Fruit fly (Drosophila melanogaster) whole organism, pupa: ENCODE results near the gene CG43083.
A peak's percentile ranks its signal among the peaks of the same experiment; 100 is the strongest.

ENCODE experiments used
- CG10348 ChIP-seq: fragments of 200-800 bp; sonication (Bioruptor generic); IDR thresholded peaks from 2 replicates; pipeline ENCODE4 v1.3.6; 2022; ENCODE audit warnings: missing biosample characterization, missing genetic modification characterization
- CG12605 ChIP-seq: fragments of 200-800 bp; sonication (Bioruptor generic); IDR thresholded peaks from 2 replicates; pipeline ENCODE4 v1.3.6; 2022; ENCODE audit warnings: missing biosample characterization, missing genetic modification characterization
- CG14655 ChIP-seq: fragments of 200-800 bp; sonication (Bioruptor generic); optimal IDR thresholded peaks from 3 replicates; lab custom pipeline; 2017; ENCODE audit warnings: mild to moderate bottlenecking, missing biosample characterization, missing genetic modification reagents, missing genetic modification characterization
- CG15710 ChIP-seq: fragments of 200-800 bp; sonication (Bioruptor generic); optimal IDR thresholded peaks from 2 replicates; lab custom pipeline; 2018; ENCODE audit warnings: missing biosample characterization, mild to moderate bottlenecking, missing genetic modification characterization, moderate library complexity
- CG17806 ChIP-seq: fragments of 200-800 bp; sonication (Bioruptor generic); optimal IDR thresholded peaks from 2 replicates; lab custom pipeline; 2018; ENCODE audit warnings: missing biosample characterization, mild to moderate bottlenecking, missing genetic modification characterization, moderate library complexity
- CG32121 ChIP-seq: fragments of 200-800 bp; sonication (Bioruptor generic); IDR thresholded peaks from 2 replicates; pipeline ENCODE4 v1.3.6; 2022; ENCODE audit warnings: missing biosample characterization, missing genetic modification characterization
- CG34367 ChIP-seq: fragments of 200-800 bp; sonication (Bioruptor generic); optimal IDR thresholded peaks from 2 replicates; lab custom pipeline; 2018; ENCODE audit warnings: missing biosample characterization, mild to moderate bottlenecking, missing genetic modification characterization
- CG4496 ChIP-seq: fragments of 200-800 bp; sonication (Bioruptor generic); IDR thresholded peaks from 3 replicates; pipeline ENCODE4 v1.3.6; 2022; ENCODE audit warnings: missing biosample characterization, missing genetic modification characterization
- CG8159 ChIP-seq: fragments of 200-800 bp; sonication (Bioruptor generic); optimal IDR thresholded peaks from 3 replicates; lab custom pipeline; 2018; ENCODE audit warnings: missing biosample characterization, mild to moderate bottlenecking, missing genetic modification characterization, moderate library complexity
- CG8301 ChIP-seq: fragments of 200-800 bp; sonication (Bioruptor generic); optimal IDR thresholded peaks from 2 replicates; lab custom pipeline; 2018; ENCODE audit warnings: missing biosample characterization, mild to moderate bottlenecking, missing genetic modification characterization
- CG9948 ChIP-seq: fragments of 200-800 bp; sonication (Bioruptor generic); optimal IDR thresholded peaks from 2 replicates; lab custom pipeline; 2018; ENCODE audit warnings: missing biosample characterization, mild to moderate bottlenecking, missing genetic modification characterization, moderate library complexity
- D1 ChIP-seq: fragments of 200-800 bp; sonication (Bioruptor generic); optimal IDR thresholded peaks from 2 replicates; lab custom pipeline; 2018; ENCODE audit warnings: missing biosample characterization, mild to moderate bottlenecking, missing genetic modification characterization, moderate library complexity
- EcR ChIP-seq: fragments of 200-800 bp; sonication (Bioruptor generic); optimal IDR thresholded peaks from 3 replicates; lab custom pipeline; 2019; ENCODE audit warnings: missing biosample characterization, missing genetic modification characterization, mild to moderate bottlenecking, moderate library complexity, missing genetic modification reagents
- Ets98B ChIP-seq: fragments of 200-800 bp; sonication (Bioruptor generic); IDR thresholded peaks from 2 replicates; pipeline ENCODE4 v1.3.6; 2022; ENCODE audit warnings: missing biosample characterization, missing genetic modification characterization
- Pif1A ChIP-seq: fragments of 200-800 bp; sonication (Bioruptor generic); optimal IDR thresholded peaks from 3 replicates; lab custom pipeline; 2016; ENCODE audit warnings: missing biosample characterization, missing genetic modification characterization
- Pif1B ChIP-seq: fragments of 200-800 bp; sonication (Bioruptor generic); optimal IDR thresholded peaks from 3 replicates; lab custom pipeline; 2016; ENCODE audit warnings: missing biosample characterization, missing genetic modification characterization
- Snoo ChIP-seq: fragments of 200-800 bp; sonication (Bioruptor generic); optimal IDR thresholded peaks from 3 replicates; lab custom pipeline; 2017; ENCODE audit warnings: missing biosample characterization, mild to moderate bottlenecking, missing genetic modification characterization, inconsistent platforms
- fd96Ca ChIP-seq: fragments of 200-800 bp; sonication (Bioruptor generic); IDR thresholded peaks from 3 replicates; pipeline ENCODE4 v1.3.6; 2022; ENCODE audit warnings: missing biosample characterization, missing genetic modification characterization
- gl ChIP-seq: fragments of 200-800 bp; sonication (Bioruptor generic); optimal IDR thresholded peaks from 2 replicates; lab custom pipeline; 2018; ENCODE audit warnings: missing biosample characterization, mild to moderate bottlenecking, missing genetic modification characterization
- rn ChIP-seq: fragments of 200-800 bp; sonication (Bioruptor generic); IDR thresholded peaks from 2 replicates; pipeline ENCODE4 v1.3.6; 2022; ENCODE audit warnings: missing biosample characterization, missing genetic modification characterization

Gene CG43083

dm6 chr3L:15661567-15661966 is 13.2 kb downstream of the CG43083 start, which contains the start of gene CG43082:
Gene CG43082 (plus strand): TSS chr3L:15661867.
- TF ChIP-seq CG34367 (no peak), CG8159 (tag; lab: Kevin White, UChicago) (no peak), gl (tag; lab: Kevin White, UChicago) (no peak), CG9948 (tag; lab: Kevin White, UChicago) (no peak)

DNA sequence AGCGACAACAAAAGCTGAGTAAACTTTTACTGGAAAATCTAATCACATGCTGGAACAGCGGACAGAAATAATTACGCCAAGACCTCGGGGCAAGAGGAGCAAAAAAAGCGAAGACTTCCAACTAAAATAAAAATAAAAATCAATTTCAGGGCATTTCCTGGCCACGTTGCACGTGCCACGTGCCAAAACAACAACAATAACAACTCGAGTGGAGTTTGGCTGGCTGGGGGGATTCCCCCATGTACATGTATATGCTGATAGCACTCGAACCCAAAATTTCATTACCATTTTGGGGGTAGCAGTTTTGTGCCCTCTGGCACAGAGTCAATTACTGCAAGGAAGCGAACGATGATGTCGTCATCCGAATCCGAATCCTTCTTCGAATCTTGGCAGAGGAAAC is 14.1 kb downstream of the CG43083 start:
- no peak for TF ChIP-seq Ets98B (GFP tag; lab: Robert Waterston, UW)
- TF ChIP-seq rn: no peak
- no peak for TF ChIP-seq CG9948 (tag; lab: Kevin White, UChicago)
- no peak for TF ChIP-seq Pif1A
- TF ChIP-seq CG4496 (GFP tag; lab: Robert Waterston, UW): no peak
- no peak for TF ChIP-seq CG34367
- TF ChIP-seq D1 (tag; lab: Kevin White, UChicago): no peak
- TF ChIP-seq CG14655 (GFP tag; lab: Kevin White, UChicago): no peak
- no peak for TF ChIP-seq EcR (GFP tag; lab: Kevin White, UChicago)

DNA sequence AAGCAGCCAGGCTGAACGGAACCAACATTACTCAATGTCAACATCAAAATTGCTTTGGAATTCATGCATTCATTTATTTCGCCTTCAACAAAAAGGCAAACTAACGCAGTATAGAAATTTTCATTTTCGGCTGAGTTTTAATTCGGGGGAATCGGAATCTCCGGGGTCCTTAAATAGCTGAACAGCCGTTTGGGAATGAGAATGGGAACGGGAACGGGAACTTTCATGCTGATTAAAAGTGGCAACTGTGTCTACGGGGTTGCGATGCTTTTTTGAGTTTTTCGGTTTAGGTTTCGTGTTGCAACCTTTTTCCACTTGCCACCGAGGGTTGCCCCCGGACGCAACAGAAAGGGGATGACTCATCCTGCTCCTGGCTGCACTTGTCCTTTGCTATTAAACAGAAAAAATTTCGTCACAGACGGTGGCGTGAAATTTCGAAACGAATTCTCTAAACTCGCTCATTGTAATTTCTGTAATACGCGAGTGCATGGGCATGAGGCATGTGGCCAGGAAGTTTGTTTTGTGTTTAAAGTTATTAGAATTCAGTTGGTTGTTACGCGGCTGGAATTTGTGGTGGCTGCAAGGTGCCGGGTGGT is 15.9 kb downstream of the CG43083 start:
- TF ChIP-seq CG8159 (tag; lab: Kevin White, UChicago) (no peak), CG4496 (GFP tag; lab: Robert Waterston, UW) (no peak), Ets98B (GFP tag; lab: Robert Waterston, UW) (no peak), CG14655 (GFP tag; lab: Kevin White, UChicago) (no peak), D1 (tag; lab: Kevin White, UChicago) (no peak), CG8301 (no peak), CG12605 (GFP tag; lab: Robert Waterston, UW) (no peak), rn (no peak), CG15710 (tag; lab: Kevin White, UChicago) (no peak), CG17806 (no peak), CG9948 (tag; lab: Kevin White, UChicago) (no peak), EcR (GFP tag; lab: Kevin White, UChicago) (no peak), gl (tag; lab: Kevin White, UChicago) (no peak), Pif1A (no peak), Pif1B (GFP tag; lab: Kevin White, UChicago) (no peak), Snoo (tag; lab: Kevin White, UChicago) (no peak), CG32121 (no peak)

dm6 chr3L:15665741-15666140 is 17.4 kb downstream of the CG43083 start:
- TF ChIP-seq Pif1A (no peak), Ets98B (GFP tag; lab: Robert Waterston, UW) (no peak), CG8301 (no peak), CG10348 (GFP tag; lab: Robert Waterston, UW) (no peak), Pif1B (GFP tag; lab: Kevin White, UChicago) (no peak), CG32121 (no peak), CG4496 (GFP tag; lab: Robert Waterston, UW) (no peak), D1 (tag; lab: Kevin White, UChicago) (no peak), CG12605 (GFP tag; lab: Robert Waterston, UW) (no peak)
- TF ChIP-seq, all 21 proteins: peak for 0

dm6 chr3L:15669939-15670338 is 21.6 kb downstream of the CG43083 start:
- no peak for TF ChIP-seq fd96Ca (GFP tag; lab: Robert Waterston, UW)

DNA sequence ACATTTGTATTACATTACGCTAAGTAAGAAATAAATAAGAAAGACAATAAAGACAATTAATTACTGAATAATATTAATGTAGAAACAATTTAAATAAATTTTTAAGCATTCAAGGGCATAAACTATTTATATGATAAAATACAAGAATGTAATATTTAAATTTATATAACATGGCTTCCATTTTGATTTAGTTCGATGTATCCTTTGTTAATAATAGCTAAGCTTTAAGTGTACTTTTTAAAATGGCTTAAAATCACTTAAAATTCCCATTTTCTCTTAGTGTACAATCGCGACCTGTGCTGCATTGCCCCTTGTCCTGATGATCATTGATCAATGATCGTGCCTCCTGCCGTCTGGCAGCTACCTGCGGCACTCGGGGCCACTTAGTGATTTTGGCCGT is 22.1 kb downstream of the CG43083 start:
- peak; percentile 7 for TF ChIP-seq CG9948 (tag; lab: Kevin White, UChicago)
- peak; percentile 56 for TF ChIP-seq CG8159 (tag; lab: Kevin White, UChicago)
- no peak for TF ChIP-seq CG14655 (GFP tag; lab: Kevin White, UChicago)
- TF ChIP-seq Snoo (tag; lab: Kevin White, UChicago): peak; percentile 25
- no peak for TF ChIP-seq CG17806
- TF ChIP-seq CG15710 (tag; lab: Kevin White, UChicago): peak; percentile 17

DNA sequence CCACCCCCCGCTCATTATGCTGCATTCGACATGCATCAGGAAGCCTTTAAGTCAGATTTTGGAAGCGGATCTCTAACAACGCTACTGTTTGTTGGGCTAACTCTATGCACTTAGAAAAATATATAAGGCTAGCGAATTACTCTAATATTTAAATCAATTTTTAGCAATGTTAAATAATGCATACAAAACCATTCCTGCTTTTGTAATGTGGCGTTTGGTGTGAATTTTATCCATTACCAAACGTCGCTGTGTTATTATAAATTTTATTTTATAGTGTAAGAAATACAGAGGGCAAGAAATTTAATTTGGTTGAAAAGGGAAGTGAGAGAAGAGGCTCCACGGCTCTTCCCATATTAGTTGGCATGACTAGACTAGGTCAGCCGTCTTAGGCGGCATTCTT is 24.4 kb downstream of the CG43083 start:
- TF ChIP-seq CG9948 (tag; lab: Kevin White, UChicago) (peak; percentile 3), Ets98B (GFP tag; lab: Robert Waterston, UW) (no peak), CG10348 (GFP tag; lab: Robert Waterston, UW) (no peak), Snoo (tag; lab: Kevin White, UChicago) (no peak), CG14655 (GFP tag; lab: Kevin White, UChicago) (peak; percentile 14), CG32121 (no peak)

- TF ChIP-seq CG8301: peak; percentile 37
- TF ChIP-seq CG14655 (GFP tag; lab: Kevin White, UChicago): peak; percentile 65
- TF ChIP-seq CG8159 (tag; lab: Kevin White, UChicago): no peak
- 0 out of 2 replicates have a peak, but pooled peaks have one; percentile 14 for TF ChIP-seq Ets98B (GFP tag; lab: Robert Waterston, UW)
- no peak for TF ChIP-seq CG17806
- TF ChIP-seq CG9948 (tag; lab: Kevin White, UChicago): peak; percentile 23
Measured at dm6 chr3L:15675111-15675510, 26.7 kb downstream of the CG43083 start.
